Worm (Caenorhabditis elegans) whole organism, L1 larva: Measurements from ENCODE around the gene bgnt-1.3.

Experiments used
- blmp-1 ChIP-seq: fragments of 150-350 bp; optimal IDR thresholded peaks from 2 replicates; lab custom pipeline; 2014; ENCODE audit warnings: missing biosample characterization, missing genetic modification characterization
- egl-13 ChIP-seq: sonication (generic microtip); optimal IDR thresholded peaks from 2 replicates; lab custom pipeline; 2016; ENCODE audit warnings: missing genotype, missing genetic modification reagents, missing genetic modification characterization, missing compliant biosample characterization
- grh-1 ChIP-seq: fragments of 200-800 bp; sonication (Bioruptor generic); IDR thresholded peaks from 2 replicates; pipeline ENCODE4 v1.3.6; 2022; ENCODE audit warnings: missing genetic modification reagents, missing genetic modification characterization, missing compliant biosample characterization
- hlh-4 ChIP-seq: sonication (generic microtip); optimal IDR thresholded peaks from 2 replicates; lab custom pipeline; 2016; ENCODE audit warnings: mild to moderate bottlenecking, missing genetic modification characterization, missing compliant biosample characterization
- jun-1 ChIP-seq: fragments of 150-350 bp; optimal IDR thresholded peaks from 2 replicates; lab custom pipeline; 2014; ENCODE audit warnings: missing biosample characterization, missing genetic modification reagents, missing genetic modification characterization
- lin-13 ChIP-seq: fragments of 150-350 bp; optimal IDR thresholded peaks from 2 replicates; lab custom pipeline; 2014; ENCODE audit warnings: missing biosample characterization, missing genetic modification reagents, missing genetic modification characterization
- sox-4 ChIP-seq: sonication (generic microtip); optimal IDR thresholded peaks from 2 replicates; lab custom pipeline; 2016; ENCODE audit warnings: missing genetic modification characterization, missing compliant biosample characterization
- unc-86 ChIP-seq: sonication (generic microtip); optimal IDR thresholded peaks from 2 replicates; lab custom pipeline; 2016; ENCODE audit warnings: missing genetic modification characterization, missing compliant biosample characterization
- ztf-11 ChIP-seq, 2 experiments: sonication (generic microtip); optimal IDR thresholded peaks; 2 replicates each; lab custom pipeline; 2016 to 2017; ENCODE audit warnings: missing genetic modification characterization in 2 of 2, missing biosample characterization in 1 of 2, missing compliant biosample characterization in 1 of 2

DNA sequence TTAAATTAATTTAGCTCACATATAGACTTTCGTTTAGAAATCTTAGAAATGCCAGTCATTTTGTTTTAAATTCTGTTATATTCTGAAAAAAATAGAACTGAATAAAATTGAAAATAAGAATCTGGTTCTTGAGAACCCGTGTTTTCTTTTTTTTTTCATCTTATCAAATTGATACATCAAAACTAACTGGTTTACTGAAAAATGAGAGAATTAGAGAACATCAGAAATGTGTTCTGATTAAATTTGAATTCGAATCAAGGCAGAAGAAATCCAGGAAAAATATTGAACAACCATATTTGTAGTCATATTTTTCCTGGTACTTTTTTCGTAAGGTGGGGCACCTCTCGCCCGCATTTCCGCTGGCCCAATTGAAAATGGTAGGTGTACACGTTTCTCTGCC lies 37.8 kb downstream of the bgnt-1.3 start, which contains the start of gene F11A5.15:
- TF ChIP-seq unc-86 (tag; lab: Kevin White, UChicago) (no peak), grh-1 (no peak), sox-4 (tag; lab: Kevin White, UChicago) (no peak), lin-13 (GFP tag; lab: Kevin White, UChicago) (no peak), jun-1 (tag; lab: Kevin White, UChicago) (no peak), ztf-11 (tag; optimal IDR thresholded peaks at IDR 0.05; lab: Kevin White, UChicago) (no peak), blmp-1 (tag; lab: Kevin White, UChicago) (no peak), hlh-4 (tag; lab: Kevin White, UChicago) (no peak), egl-13 (tag; lab: Kevin White, UChicago) (no peak)
